Worm (Caenorhabditis elegans): ENCODE results near the gene ZC204.17.

DNA sequence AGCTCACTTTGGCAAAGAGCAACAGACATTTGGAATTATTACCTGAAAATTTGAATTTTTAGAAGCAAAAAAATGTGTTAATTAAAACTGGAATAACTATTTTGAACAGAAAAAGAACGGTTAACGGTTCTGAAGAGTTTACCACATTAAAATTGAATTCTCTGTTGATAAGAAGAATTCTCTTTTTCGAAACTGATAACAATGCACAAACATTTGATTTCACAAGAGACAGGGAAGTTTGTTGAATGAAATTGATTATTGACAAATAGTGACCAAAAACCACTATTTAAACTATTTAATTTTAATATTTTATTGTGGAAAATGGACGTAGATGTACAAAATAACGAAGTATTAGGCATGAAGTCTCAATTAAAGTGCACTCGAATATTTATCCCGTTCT, 38.5 kb downstream of the ZC204.17 start:
- no peak for TF ChIP-seq hlh-12 (tag; optimal IDR thresholded peaks at IDR 0.05)
- TF ChIP-seq lin-35 (GFP tag; optimal IDR thresholded peaks at IDR 0.05), result no peak
- no peak for TF ChIP-seq nhr-120 (GFP tag; IDR thresholded peaks at IDR 0.05)

All from whole organism, young adult.